Worm (Caenorhabditis elegans): Measurements from ENCODE around the gene adt-1.

DNA sequence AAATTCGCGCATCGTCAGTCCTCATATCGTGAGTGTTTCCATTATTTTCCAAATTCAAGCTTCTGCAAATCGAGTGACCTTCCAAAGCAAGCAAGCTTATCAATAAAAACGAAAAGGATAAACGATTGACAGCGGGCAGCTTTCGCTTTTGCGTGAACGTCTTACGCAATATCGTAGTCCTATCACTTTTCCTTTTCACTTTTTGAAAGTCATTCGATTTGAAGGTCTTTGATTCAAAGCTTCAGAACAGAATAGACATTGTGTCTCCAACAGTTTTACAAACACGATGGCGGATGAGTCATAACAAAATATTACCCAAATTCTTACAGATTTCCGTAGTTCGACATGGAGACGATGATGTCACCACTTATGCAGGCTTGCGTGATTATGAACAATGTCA lies 971 bp downstream of the adt-1 start:
- no peak for TF ChIP-seq pha-4 (tag; optimal IDR thresholded peaks at IDR 0.05)
- TF ChIP-seq C17E4.6 (GFP tag; IDR thresholded peaks at IDR 0.05) = no peak
- TF ChIP-seq lin-35 (GFP tag; optimal IDR thresholded peaks at IDR 0.05) = no peak
- TF ChIP-seq bed-2 (GFP tag; IDR thresholded peaks at IDR 0.05) = no peak
- TF ChIP-seq F23B12.7 (tag; optimal IDR thresholded peaks at IDR 0.05; ENCODE audit: insufficient read depth) = no peak
- no peak for TF ChIP-seq B0336.3 (GFP tag; IDR thresholded peaks at IDR 0.05)
- TF ChIP-seq ceh-79 (tag; optimal IDR thresholded peaks at IDR 0.05) = no peak
